Worm (Caenorhabditis elegans) whole organism, early embryonic: ENCODE data around the gene oac-41.

Source experiments
- B0310.2 ChIP-seq: sonication (generic microtip); optimal IDR thresholded peaks from 2 replicates; lab custom pipeline; 2016; ENCODE audit warnings: mild to moderate bottlenecking, missing genetic modification characterization, missing compliant biosample characterization
- ama-1 ChIP-seq: fragments of 150-350 bp; optimal IDR thresholded peaks from 2 replicates; lab custom pipeline; 2014
- flt-1 ChIP-seq: fragments of 200-800 bp; sonication (Bioruptor generic); IDR thresholded peaks from 2 replicates; pipeline ENCODE4 v1.3.6; 2022; ENCODE audit warnings: missing genetic modification characterization, missing compliant biosample characterization
- sea-1 ChIP-seq: fragments of 200-800 bp; sonication (Bioruptor generic); conservative IDR thresholded peaks from 2 replicates; pipeline ENCODE4 v1.3.6; 2022; ENCODE audit warnings: missing genetic modification characterization, missing compliant biosample characterization

DNA sequence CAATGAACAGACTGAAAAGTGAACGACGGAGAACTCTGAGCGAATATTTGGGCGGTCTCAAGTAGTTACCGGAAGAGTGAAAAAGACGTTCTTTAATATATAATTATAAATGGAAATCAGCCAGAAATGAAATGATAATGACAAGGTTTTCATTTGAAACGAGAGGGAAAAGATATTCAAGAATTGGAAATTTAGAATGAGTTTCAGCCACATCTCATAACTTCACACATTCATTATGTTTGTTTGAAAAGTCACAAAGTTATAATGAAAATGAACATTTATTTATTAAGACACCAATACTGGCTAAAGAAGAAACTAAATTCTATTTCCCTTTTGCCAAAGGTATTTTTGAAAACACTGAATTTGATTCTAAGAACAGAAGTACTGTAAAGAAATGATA lies 29.1 kb upstream of the oac-41 start, which contains the start of gene C25E10.7:
- TF ChIP-seq flt-1 (GFP tag; lab: Robert Waterston, UW), result no peak
- no peak for TF ChIP-seq sea-1 (GFP tag; lab: Robert Waterston, UW)
- TF ChIP-seq B0310.2 (tag; lab: Kevin White, UChicago), result no peak
- no peak for TF ChIP-seq ama-1 (lab: Kevin White, UChicago)
